Fruit fly (Drosophila melanogaster): Measurements from ENCODE around the gene Hsp23.

Gene Hsp23

DNA sequence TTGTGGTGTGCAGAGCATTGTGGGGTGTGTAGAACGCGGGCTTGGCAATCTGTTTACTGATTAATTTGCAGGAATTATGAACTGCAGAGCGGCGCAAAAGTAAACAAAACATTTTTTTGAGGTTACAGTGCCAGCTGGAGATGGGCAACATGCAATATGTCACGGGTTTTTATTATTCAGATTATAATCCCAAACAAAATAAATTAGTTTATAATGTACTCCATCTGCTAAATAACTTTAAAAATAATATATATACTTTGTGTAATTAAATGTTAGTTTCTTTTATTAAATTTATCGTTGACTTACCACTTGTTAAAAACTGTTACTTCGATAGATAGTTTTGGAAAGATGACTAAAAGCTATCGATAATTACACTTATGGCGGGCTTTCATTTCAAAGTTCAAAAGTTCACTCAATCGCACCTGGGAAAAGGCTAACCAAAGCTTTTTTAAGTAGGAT, 10.7 kb upstream of the Hsp23 start, which contains the start of gene Fdx1 (continued):
- no peak for TF ChIP-seq CG11398 (GFP tag; optimal IDR thresholded peaks at IDR 0.05)
- no peak for TF ChIP-seq peb (GFP tag; IDR thresholded peaks at IDR 0.05)
- TF ChIP-seq sc (optimal IDR thresholded peaks at IDR 0.05), result no peak
- TF ChIP-seq sc (GFP tag; optimal IDR thresholded peaks at IDR 0.05), result no peak
- TF ChIP-seq CG6791 (GFP tag; IDR thresholded peaks at IDR 0.05; ENCODE audit: partially characterized antibody), result no peak
- peak; percentile 71 for TF ChIP-seq CG9932 (GFP tag; IDR thresholded peaks at IDR 0.05)
- TF ChIP-seq H15 (GFP tag; IDR thresholded peaks at IDR 0.05), result 0 out of 3 replicates have a peak, but pooled peaks have one; percentile 41
- TF ChIP-seq lola (GFP tag; optimal IDR thresholded peaks at IDR 0.05), result peak in 1 of 3 experiments; percentile 14
- TF ChIP-seq CG3726 (GFP tag; IDR thresholded peaks at IDR 0.05), result no peak
- TF ChIP-seq Hey (tag; optimal IDR thresholded peaks at IDR 0.05), result no peak
- no peak for TF ChIP-seq CG15696 (tag; optimal IDR thresholded peaks at IDR 0.05)
- TF ChIP-seq CG17612 (GFP tag; IDR thresholded peaks at IDR 0.05), result no peak
- TF ChIP-seq CG17802 (tag; optimal IDR thresholded peaks at IDR 0.05), result no peak
- TF ChIP-seq fd3F (GFP tag; optimal IDR thresholded peaks at IDR 0.05), result peak; percentile 16
- TF ChIP-seq corto (GFP tag; optimal IDR thresholded peaks at IDR 0.05), result no peak
- 0 out of 3 replicates have a peak, but pooled peaks have one; percentile 8 for TF ChIP-seq vnd (GFP tag; IDR thresholded peaks at IDR 0.05; ENCODE audit: partially characterized antibody)
- TF ChIP-seq esg (GFP tag; conservative IDR thresholded peaks at IDR 0.05), result peak; percentile 21; the same call in 1 of the 2 replicates
- TF ChIP-seq HLH54F (GFP tag; optimal IDR thresholded peaks at IDR 0.05), result no peak
- TF ChIP-seq jigr1 (GFP tag; IDR thresholded peaks at IDR 0.05), result no peak
- TF ChIP-seq klu (GFP tag; IDR thresholded peaks at IDR 0.05), result no peak
- peak; percentile 40 for TF ChIP-seq CG8388 (GFP tag; optimal IDR thresholded peaks at IDR 0.05)
- TF ChIP-seq nerfin-2 (GFP tag; IDR thresholded peaks at IDR 0.05; ENCODE audit: partially characterized antibody), result no peak
- no peak for TF ChIP-seq NK7.1 (GFP tag; optimal IDR thresholded peaks at IDR 0.05)
- TF ChIP-seq tna (GFP tag; IDR thresholded peaks at IDR 0.05; ENCODE audit: partially characterized antibody), result no peak
- peak; percentile 81 for TF ChIP-seq CG13287 (GFP tag; IDR thresholded peaks at IDR 0.05; ENCODE audit: partially characterized antibody)
- TF ChIP-seq CG4820 (GFP tag; optimal IDR thresholded peaks at IDR 0.05), result peak; percentile 34
- TF ChIP-seq usp (GFP tag; optimal IDR thresholded peaks at IDR 0.05), result no peak
- TF ChIP-seq her (GFP tag; optimal IDR thresholded peaks at IDR 0.05), result no peak
- TF ChIP-seq CG43689 (GFP tag; IDR thresholded peaks at IDR 0.05), result no peak
- TF ChIP-seq Elba2 (GFP tag; optimal IDR thresholded peaks at IDR 0.05), result no peak
- no peak for TF ChIP-seq CG7987 (GFP tag; optimal IDR thresholded peaks at IDR 0.05)
- TF ChIP-seq mld (GFP tag; IDR thresholded peaks at IDR 0.05; ENCODE audit: partially characterized antibody), result no peak
- peak; percentile 5 for TF ChIP-seq caup (GFP tag; optimal IDR thresholded peaks at IDR 0.05; ENCODE audit: severe bottlenecking)
- TF ChIP-seq Atf3 (GFP tag; optimal IDR thresholded peaks at IDR 0.05), result no peak
- TF ChIP-seq bcd (GFP tag; optimal IDR thresholded peaks at IDR 0.05), result no peak
- peak; percentile 37; the same call in 1 of the 2 replicates for TF ChIP-seq inv (GFP tag; IDR thresholded peaks at IDR 0.05; ENCODE audit: partially characterized antibody)
- no peak for TF ChIP-seq ato (GFP tag; IDR thresholded peaks at IDR 0.05; ENCODE audit: partially characterized antibody)
- TF ChIP-seq CG15011 (GFP tag; optimal IDR thresholded peaks at IDR 0.05), result no peak
- no peak for TF ChIP-seq Vsx1 (GFP tag; optimal IDR thresholded peaks at IDR 0.05)
- no peak for TF ChIP-seq jumu (GFP tag; optimal IDR thresholded peaks at IDR 0.05)
- TF ChIP-seq yki (optimal IDR thresholded peaks at IDR 0.05), result no peak
- TF ChIP-seq Meics (GFP tag; optimal IDR thresholded peaks at IDR 0.05), result peak; percentile 42
- TF ChIP-seq CG6689 (GFP tag; IDR thresholded peaks at IDR 0.05), result no peak
- peak; percentile 50 for TF ChIP-seq grau (tag; optimal IDR thresholded peaks at IDR 0.05)
- TF ChIP-seq CG4730 (GFP tag; IDR thresholded peaks at IDR 0.05), result no peak
- no peak for TF ChIP-seq ewg (GFP tag; optimal IDR thresholded peaks at IDR 0.05)
- TF ChIP-seq CG1792 (GFP tag; optimal IDR thresholded peaks at IDR 0.05), result no peak
- TF ChIP-seq Dref (GFP tag; IDR thresholded peaks at IDR 0.05), result peak; percentile 66
- no peak for TF ChIP-seq z (GFP tag; IDR thresholded peaks at IDR 0.05)
- TF ChIP-seq Oli (tag; optimal IDR thresholded peaks at IDR 0.05), result no peak
- TF ChIP-seq CG17186 (GFP tag; optimal IDR thresholded peaks at IDR 0.05), result no peak

Measured in whole organism, embryonic.